Worm (Caenorhabditis elegans) whole organism, late embryonic: ENCODE data around the gene Y55B1AR.2.

ENCODE experiments used
- T23F11.4 ChIP-seq: fragments of 200-800 bp; sonication (Bioruptor generic); optimal IDR thresholded peaks from 2 replicates; lab custom pipeline; 2018; ENCODE audit warnings: mild to moderate bottlenecking, missing genetic modification characterization, missing compliant biosample characterization
- dve-1 ChIP-seq: sonication (generic microtip); optimal IDR thresholded peaks from 2 replicates; lab custom pipeline; 2017; ENCODE audit warnings: antibody characterized with exemption, mild to moderate bottlenecking, missing genetic modification characterization, missing compliant biosample characterization
- elt-2 ChIP-seq: sonication (generic microtip); optimal IDR thresholded peaks from 2 replicates; lab custom pipeline; 2016; ENCODE audit warnings: missing genetic modification reagents, missing genetic modification characterization, missing compliant biosample characterization

- no peak for TF ChIP-seq T23F11.4 (GFP tag; lab: Kevin White, UChicago)
- TF ChIP-seq dve-1 (tag; lab: Kevin White, UChicago), result no peak
- no peak for TF ChIP-seq elt-2 (tag; lab: Kevin White, UChicago)
Observed at ce11 chrIII:612759-613158, 14.2 kb upstream of the Y55B1AR.2 start.
